Fruit fly (Drosophila melanogaster) S2 (cell line): ENCODE results near the gene rst.

Experiments
- CG8478 ChIP-seq: fragments of >200 bp; optimal IDR thresholded peaks from 2 replicates; lab custom pipeline; 2018
- CTCF ChIP-seq, 2 experiments: fragments of >200 bp; optimal IDR thresholded peaks; 2 replicates each; lab custom pipeline; 2018

- TF ChIP-seq CTCF (optimal IDR thresholded peaks at IDR 0.05; lab: Kevin White, UChicago): no peak
- TF ChIP-seq CG8478 (lab: Kevin White, UChicago): no peak
Measured at dm6 chrX:3022464-3022863, 48.8 kb upstream of the rst start.
